Worm (Caenorhabditis elegans) whole organism, L4 larva: Measurements from ENCODE around the gene hrg-5.

Experiments
- nhr-237 ChIP-seq: sonication (generic microtip); optimal IDR thresholded peaks from 2 replicates; lab custom pipeline; 2017; ENCODE audit warnings: missing biosample characterization, missing genetic modification characterization
- nhr-76 ChIP-seq: fragments of 150-350 bp; optimal IDR thresholded peaks from 2 replicates; lab custom pipeline; 2014; ENCODE audit warnings: missing biosample characterization, missing genetic modification characterization
- tra-1 ChIP-seq: fragments of 200-800 bp; sonication (Bioruptor generic); IDR thresholded peaks from 2 replicates; pipeline ENCODE4 v1.3.6; 2022; ENCODE audit warnings: missing genetic modification reagents, missing genetic modification characterization, missing compliant biosample characterization

- no peak for TF ChIP-seq tra-1
- TF ChIP-seq nhr-237 (tag; lab: Kevin White, UChicago) = no peak
- no peak for TF ChIP-seq nhr-76 (tag; lab: Kevin White, UChicago)
Observed at ce11 chrIV:10990699-10991098, 38.5 kb downstream of the hrg-5 start, which contains the start of gene F13H10.5.
